Worm (Caenorhabditis elegans) whole organism, early embryonic: ENCODE results near the gene pssy-1.

Experiments
- B0310.2 ChIP-seq: sonication (generic microtip); optimal IDR thresholded peaks from 2 replicates; lab custom pipeline; 2016; ENCODE audit warnings: mild to moderate bottlenecking, missing genetic modification characterization, missing compliant biosample characterization
- F13C5.2 ChIP-seq: sonication (generic microtip); optimal IDR thresholded peaks from 2 replicates; lab custom pipeline; 2017; ENCODE audit warnings: mild to moderate bottlenecking, missing genetic modification characterization, inconsistent platforms, missing compliant biosample characterization
- aly-1 ChIP-seq: sonication (generic microtip); optimal IDR thresholded peaks from 2 replicates; lab custom pipeline; 2016; ENCODE audit warnings: missing genetic modification characterization, missing compliant biosample characterization
- ama-1 ChIP-seq: fragments of 150-350 bp; optimal IDR thresholded peaks from 2 replicates; lab custom pipeline; 2014
- ceh-13 ChIP-seq: fragments of 200-800 bp; sonication (Bioruptor generic); optimal IDR thresholded peaks from 2 replicates; lab custom pipeline; 2018; ENCODE audit warnings: mild to moderate bottlenecking, missing genetic modification characterization, missing compliant biosample characterization
- ceh-36 ChIP-seq: sonication (generic microtip); optimal IDR thresholded peaks from 2 replicates; lab custom pipeline; 2016; ENCODE audit warnings: missing genetic modification characterization, inconsistent platforms, missing compliant biosample characterization
- ets-7 ChIP-seq: sonication (generic microtip); optimal IDR thresholded peaks from 2 replicates; lab custom pipeline; 2016; ENCODE audit warnings: missing genotype, missing genetic modification characterization, missing compliant biosample characterization
- flt-1 ChIP-seq: fragments of 200-800 bp; sonication (Bioruptor generic); IDR thresholded peaks from 2 replicates; pipeline ENCODE4 v1.3.6; 2022; ENCODE audit warnings: missing genetic modification characterization, missing compliant biosample characterization
- hmbx-1 ChIP-seq: sonication (generic microtip); optimal IDR thresholded peaks from 2 replicates; lab custom pipeline; 2016; ENCODE audit warnings: mild to moderate bottlenecking, missing genetic modification characterization, missing compliant biosample characterization
- hmg-4 ChIP-seq: fragments of 200-800 bp; sonication (Bioruptor generic); optimal IDR thresholded peaks from 2 replicates; lab custom pipeline; 2018; ENCODE audit warnings: mild to moderate bottlenecking, missing genetic modification characterization, missing compliant biosample characterization
- hnd-1 ChIP-seq: sonication (generic microtip); optimal IDR thresholded peaks from 2 replicates; lab custom pipeline; 2016; ENCODE audit warnings: missing genetic modification characterization, missing compliant biosample characterization
- pes-1 ChIP-seq: fragments of 200-800 bp; sonication (Bioruptor generic); IDR thresholded peaks from 2 replicates; pipeline ENCODE4 v1.3.6; 2022; ENCODE audit warnings: missing genetic modification reagents, missing genetic modification characterization, missing compliant biosample characterization
- scrt-1 ChIP-seq: fragments of 200-800 bp; sonication (Bioruptor generic); IDR thresholded peaks from 2 replicates; pipeline ENCODE4 v1.3.6; 2022; ENCODE audit warnings: missing genetic modification characterization, missing compliant biosample characterization
- sea-1 ChIP-seq: fragments of 200-800 bp; sonication (Bioruptor generic); conservative IDR thresholded peaks from 2 replicates; pipeline ENCODE4 v1.3.6; 2022; ENCODE audit warnings: missing genetic modification characterization, missing compliant biosample characterization
- tbx-11 ChIP-seq: fragments of 200-800 bp; sonication (Bioruptor generic); IDR thresholded peaks from 2 replicates; pipeline ENCODE4 v1.3.6; 2022; ENCODE audit warnings: missing genetic modification characterization, missing compliant biosample characterization
- tbx-37 ChIP-seq: fragments of 200-800 bp; sonication (Bioruptor generic); conservative IDR thresholded peaks from 2 replicates; pipeline ENCODE4 v1.3.6; 2022; ENCODE audit warnings: missing genetic modification reagents, missing genetic modification characterization, missing compliant biosample characterization
- tra-4 ChIP-seq: sonication (generic microtip); optimal IDR thresholded peaks from 2 replicates; lab custom pipeline; 2017; ENCODE audit warnings: missing genetic modification characterization, missing compliant biosample characterization

Gene pssy-1

ce11 chrX:9988884-9989283 lies 23.5 kb downstream of the pssy-1 start:
- TF ChIP-seq F13C5.2 (tag; lab: Kevin White, UChicago): no peak
- TF ChIP-seq ceh-36 (tag; lab: Kevin White, UChicago): no peak
- no peak for TF ChIP-seq ama-1 (lab: Kevin White, UChicago)

ce11 chrX:9993100-9993499 lies 27.7 kb downstream of the pssy-1 start:
- no peak for TF ChIP-seq flt-1
- no peak for TF ChIP-seq aly-1 (tag; lab: Kevin White, UChicago)
- TF ChIP-seq hnd-1 (tag; lab: Kevin White, UChicago): no peak
- TF ChIP-seq scrt-1 (GFP tag; lab: Robert Waterston, UW): no peak
- TF ChIP-seq ceh-36 (tag; lab: Kevin White, UChicago): no peak
- no peak for TF ChIP-seq pes-1 (GFP tag; lab: Robert Waterston, UW)
- TF ChIP-seq hmg-4 (GFP tag; lab: Kevin White, UChicago): no peak
- no peak for TF ChIP-seq ceh-13 (GFP tag; lab: Kevin White, UChicago)
- no peak for TF ChIP-seq hmbx-1 (tag; lab: Kevin White, UChicago)
- no peak for TF ChIP-seq B0310.2
- TF ChIP-seq tra-4 (tag; lab: Kevin White, UChicago): no peak
- no peak for TF ChIP-seq tbx-11 (GFP tag; lab: Robert Waterston, UW)
- no peak for TF ChIP-seq ets-7 (tag; lab: Kevin White, UChicago)
- no peak for TF ChIP-seq sea-1 (GFP tag; lab: Robert Waterston, UW)
- TF ChIP-seq F13C5.2 (tag; lab: Kevin White, UChicago): no peak
- no peak for TF ChIP-seq tbx-37 (GFP tag; lab: Robert Waterston, UW)
- no peak for TF ChIP-seq ama-1 (lab: Kevin White, UChicago)

DNA sequence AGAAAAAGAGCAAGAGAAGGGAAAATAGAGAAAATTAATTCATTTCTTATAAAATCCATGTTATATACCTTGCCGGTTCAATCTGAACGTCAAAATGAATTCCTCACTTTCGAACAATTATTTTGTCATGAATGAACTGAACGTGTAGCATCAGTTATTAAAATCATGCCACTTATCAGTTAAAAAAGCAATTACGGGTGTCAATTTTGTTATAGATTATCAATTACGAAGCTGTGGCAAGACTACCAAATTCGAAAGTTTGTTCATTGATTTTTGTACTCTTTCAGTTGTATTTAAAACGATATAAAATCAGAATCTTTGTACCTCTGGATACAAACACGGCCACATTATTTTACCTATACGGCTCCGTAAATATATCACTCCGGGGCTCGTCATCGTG lies 32.0 kb downstream of the pssy-1 start:
- TF ChIP-seq sea-1 (GFP tag; lab: Robert Waterston, UW): no peak
- no peak for TF ChIP-seq scrt-1 (GFP tag; lab: Robert Waterston, UW)
- no peak for TF ChIP-seq hmbx-1 (tag; lab: Kevin White, UChicago)
- no peak for TF ChIP-seq ceh-36 (tag; lab: Kevin White, UChicago)
- TF ChIP-seq flt-1: no peak
- TF ChIP-seq F13C5.2 (tag; lab: Kevin White, UChicago): no peak
- no peak for TF ChIP-seq hnd-1 (tag; lab: Kevin White, UChicago)
- no peak for TF ChIP-seq hmg-4 (GFP tag; lab: Kevin White, UChicago)

DNA sequence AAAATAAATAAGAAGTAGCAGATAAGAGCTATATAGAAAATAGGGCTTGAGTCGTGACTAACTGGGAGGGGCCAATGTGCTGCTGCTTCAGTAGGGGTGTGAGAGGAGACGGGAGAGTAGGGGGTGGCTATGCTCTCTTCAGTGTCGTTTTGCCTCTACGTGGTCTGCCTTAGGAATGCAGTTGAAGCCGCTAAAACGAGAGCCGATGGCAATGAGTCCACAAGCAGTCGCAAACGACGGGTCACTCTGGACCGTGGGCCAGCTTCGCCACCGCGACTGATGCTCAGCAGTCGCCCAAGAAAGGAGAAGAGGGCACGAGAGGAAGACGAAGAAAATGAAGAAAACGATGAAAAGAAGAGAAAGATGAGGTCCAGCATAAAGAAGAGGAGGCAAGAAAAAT lies 33.8 kb downstream of the pssy-1 start, which contains the start of gene grk-1:
TSS of gene grk-1 (minus strand) at position 17 of the 400 bp plus-strand sequence.
- TF ChIP-seq hnd-1 (tag; lab: Kevin White, UChicago) (no peak), B0310.2 (no peak), ceh-36 (tag; lab: Kevin White, UChicago) (no peak), hmg-4 (GFP tag; lab: Kevin White, UChicago) (no peak), sea-1 (GFP tag; lab: Robert Waterston, UW) (no peak), F13C5.2 (tag; lab: Kevin White, UChicago) (no peak), tbx-37 (GFP tag; lab: Robert Waterston, UW) (no peak), pes-1 (GFP tag; lab: Robert Waterston, UW) (no peak), ceh-13 (GFP tag; lab: Kevin White, UChicago) (no peak), scrt-1 (GFP tag; lab: Robert Waterston, UW) (no peak), hmbx-1 (tag; lab: Kevin White, UChicago) (no peak), aly-1 (tag; lab: Kevin White, UChicago) (no peak), ama-1 (lab: Kevin White, UChicago) (no peak), ets-7 (tag; lab: Kevin White, UChicago) (no peak), flt-1 (no peak)

- 0 out of 2 replicates have a peak, but pooled peaks have one; percentile 5 for TF ChIP-seq tbx-37 (GFP tag; lab: Robert Waterston, UW)
- no peak for TF ChIP-seq tbx-11 (GFP tag; lab: Robert Waterston, UW)
- no peak for TF ChIP-seq ets-7 (tag; lab: Kevin White, UChicago)
- no peak for TF ChIP-seq hmbx-1 (tag; lab: Kevin White, UChicago)
- TF ChIP-seq pes-1 (GFP tag; lab: Robert Waterston, UW): 0 out of 2 replicates have a peak, but pooled peaks have one; percentile 43
- TF ChIP-seq ama-1 (lab: Kevin White, UChicago): no peak
- TF ChIP-seq B0310.2: peak; percentile 80
- TF ChIP-seq ceh-36 (tag; lab: Kevin White, UChicago): no peak
- TF ChIP-seq F13C5.2 (tag; lab: Kevin White, UChicago): peak; percentile 69
- TF ChIP-seq flt-1: no peak
- TF ChIP-seq ceh-13 (GFP tag; lab: Kevin White, UChicago): no peak
- TF ChIP-seq sea-1 (GFP tag; lab: Robert Waterston, UW): no peak
- no peak for TF ChIP-seq tra-4 (tag; lab: Kevin White, UChicago)
- TF ChIP-seq hmg-4 (GFP tag; lab: Kevin White, UChicago): peak; percentile 94
Measured at ce11 chrX:9999599-10000201, 34.3 kb downstream of the pssy-1 start.

DNA sequence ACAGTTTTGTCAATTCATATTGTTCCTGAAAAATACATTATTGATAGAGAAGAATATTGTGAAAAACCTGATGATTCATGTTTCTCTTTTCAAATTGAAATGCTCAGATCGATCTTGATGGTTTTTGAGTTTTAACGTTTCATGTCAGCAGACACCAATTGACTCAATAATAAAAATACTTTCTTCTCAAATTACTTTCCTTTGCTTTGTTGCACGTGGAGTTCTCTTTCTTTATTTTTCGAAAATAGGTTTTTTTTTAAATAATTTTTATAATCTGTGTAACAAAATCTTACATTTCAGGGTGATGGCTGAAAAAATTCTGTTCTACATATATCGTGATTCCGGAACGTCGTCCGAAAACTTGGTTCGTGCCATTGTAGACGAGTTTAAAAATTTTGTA lies 35.2 kb downstream of the pssy-1 start, which contains the start of gene F19C6.2:
TSS of gene F19C6.2 (plus strand) at position 301 of the 400 bp plus-strand sequence.
- TF ChIP-seq B0310.2 (no peak), ama-1 (lab: Kevin White, UChicago) (no peak), flt-1 (no peak), pes-1 (GFP tag; lab: Robert Waterston, UW) (no peak), ceh-13 (GFP tag; lab: Kevin White, UChicago) (no peak), hmg-4 (GFP tag; lab: Kevin White, UChicago) (no peak), F13C5.2 (tag; lab: Kevin White, UChicago) (no peak)

- no peak for TF ChIP-seq ceh-36 (tag; lab: Kevin White, UChicago)
- no peak for TF ChIP-seq hmg-4 (GFP tag; lab: Kevin White, UChicago)
- TF ChIP-seq hmbx-1 (tag; lab: Kevin White, UChicago): no peak
- no peak for TF ChIP-seq pes-1 (GFP tag; lab: Robert Waterston, UW)
- no peak for TF ChIP-seq F13C5.2 (tag; lab: Kevin White, UChicago)
- no peak for TF ChIP-seq sea-1 (GFP tag; lab: Robert Waterston, UW)
- no peak for TF ChIP-seq B0310.2
- no peak for TF ChIP-seq hnd-1 (tag; lab: Kevin White, UChicago)
- no peak for TF ChIP-seq tbx-37 (GFP tag; lab: Robert Waterston, UW)
- TF ChIP-seq flt-1: no peak
- no peak for TF ChIP-seq ceh-13 (GFP tag; lab: Kevin White, UChicago)
- no peak for TF ChIP-seq tra-4 (tag; lab: Kevin White, UChicago)
Measured at ce11 chrX:10008664-10009063, 43.3 kb downstream of the pssy-1 start, which contains the start of gene F19C6.3. TSS of gene F19C6.3 (minus strand) at chrX:10008764.
